Fruit fly (Drosophila melanogaster) whole organism, embryonic: ENCODE results near the gene msd1.

ENCODE experiments used
- CG10543 ChIP-seq: fragments of 200-800 bp; sonication (Bioruptor generic); optimal IDR thresholded peaks from 3 replicates; lab custom pipeline; 2017; ENCODE audit warnings: missing biosample characterization, mild to moderate bottlenecking, missing genetic modification characterization, moderate library complexity
- CG1233 ChIP-seq: fragments of 200-800 bp; sonication (Bioruptor generic); optimal IDR thresholded peaks from 4 replicates; lab custom pipeline; 2018; ENCODE audit warnings: missing biosample characterization, mild to moderate bottlenecking, missing genetic modification characterization
- CG14441 ChIP-seq: fragments of 200-800 bp; sonication (Bioruptor generic); IDR thresholded peaks from 2 replicates; pipeline ENCODE4 v1.3.6; 2022; ENCODE audit warnings: missing biosample characterization, missing genetic modification characterization
- CG15479 ChIP-seq: fragments of 200-800 bp; sonication (Bioruptor generic); optimal IDR thresholded peaks from 3 replicates; lab custom pipeline; 2019; ENCODE audit warnings: missing biosample characterization, mild to moderate bottlenecking, missing genetic modification characterization, moderate library complexity
- CG15514 ChIP-seq: fragments of 200-800 bp; sonication (Bioruptor generic); optimal IDR thresholded peaks from 3 replicates; lab custom pipeline; 2017; ENCODE audit warnings: missing biosample characterization, missing genetic modification characterization, mild to moderate bottlenecking, moderate library complexity, missing genetic modification reagents
- CG17361 ChIP-seq: fragments of 200-800 bp; sonication (Bioruptor generic); IDR thresholded peaks from 3 replicates; pipeline ENCODE4 v1.3.6; 2022; ENCODE audit warnings: missing biosample characterization, missing genetic modification characterization
- CG17802 ChIP-seq: fragments of 200-800 bp; sonication (Bioruptor generic); optimal IDR thresholded peaks from 2 replicates; lab custom pipeline; 2018; ENCODE audit warnings: missing biosample characterization, mild to moderate bottlenecking, missing genetic modification characterization, moderate library complexity
- CG18619 ChIP-seq: fragments of 200-800 bp; sonication (Bioruptor generic); optimal IDR thresholded peaks from 3 replicates; lab custom pipeline; 2017; ENCODE audit warnings: missing biosample characterization, mild to moderate bottlenecking, missing genetic modification characterization
- CG2129 ChIP-seq: fragments of 200-800 bp; sonication (Bioruptor generic); IDR thresholded peaks from 2 replicates; pipeline ENCODE4 v1.3.6; 2022; ENCODE audit warnings: missing biosample characterization, missing genetic modification characterization; ENCODE audit not compliant: partially characterized antibody
- CG2202 ChIP-seq: fragments of 200-800 bp; sonication (Bioruptor generic); optimal IDR thresholded peaks from 2 replicates; lab custom pipeline; 2018; ENCODE audit warnings: missing biosample characterization, mild to moderate bottlenecking, missing genetic modification characterization
- CG2712 ChIP-seq: fragments of 200-800 bp; optimal IDR thresholded peaks from 3 replicates; lab custom pipeline; 2019; ENCODE audit warnings: missing biosample characterization, mild to moderate bottlenecking, missing genetic modification characterization, moderate library complexity
- CG32532 ChIP-seq: fragments of 200-800 bp; sonication (Bioruptor generic); IDR thresholded peaks from 2 replicates; pipeline ENCODE4 v1.3.6; 2022; ENCODE audit warnings: missing biosample characterization, missing genetic modification characterization
- CG33557 ChIP-seq: fragments of 200-800 bp; sonication (Bioruptor generic); optimal IDR thresholded peaks from 2 replicates; lab custom pipeline; 2019; ENCODE audit warnings: missing biosample characterization, mild to moderate bottlenecking, missing genetic modification characterization, moderate library complexity
- CG3995 ChIP-seq: fragments of 200-800 bp; sonication (Bioruptor generic); optimal IDR thresholded peaks from 3 replicates; lab custom pipeline; 2016; ENCODE audit warnings: missing biosample characterization, missing genetic modification characterization
- CG6254 ChIP-seq: fragments of 200-800 bp; sonication (Bioruptor generic); optimal IDR thresholded peaks from 3 replicates; lab custom pipeline; 2017; ENCODE audit warnings: mild to moderate bottlenecking, missing biosample characterization, missing genetic modification reagents, missing genetic modification characterization
- CG6813 ChIP-seq: fragments of 200-800 bp; sonication (Bioruptor generic); optimal IDR thresholded peaks from 2 replicates; lab custom pipeline; 2017; ENCODE audit warnings: missing biosample characterization, missing genetic modification characterization, mild to moderate bottlenecking, moderate library complexity, missing genetic modification reagents
- CG7745 ChIP-seq: fragments of 200-800 bp; sonication (Bioruptor generic); optimal IDR thresholded peaks from 2 replicates; lab custom pipeline; 2018; ENCODE audit warnings: missing biosample characterization, mild to moderate bottlenecking, missing genetic modification characterization, moderate library complexity
- CG8388 ChIP-seq: fragments of 200-800 bp; sonication (Bioruptor generic); optimal IDR thresholded peaks from 2 replicates; lab custom pipeline; 2019; ENCODE audit warnings: missing biosample characterization, mild to moderate bottlenecking, missing genetic modification characterization, moderate library complexity
- CG8924 ChIP-seq: fragments of 200-800 bp; optimal IDR thresholded peaks from 3 replicates; lab custom pipeline; 2019; ENCODE audit warnings: missing biosample characterization, mild to moderate bottlenecking, missing genetic modification characterization, moderate library complexity
- CG9215 ChIP-seq: fragments of 200-800 bp; sonication (Bioruptor generic); IDR thresholded peaks from 2 replicates; pipeline ENCODE4 v1.3.6; 2022; ENCODE audit warnings: missing biosample characterization, missing genetic modification characterization
- Gsc ChIP-seq: fragments of 200-800 bp; sonication (Bioruptor generic); IDR thresholded peaks from 2 replicates; pipeline ENCODE4 v1.3.6; 2022; ENCODE audit warnings: missing biosample characterization, missing genetic modification characterization
- HLH4C ChIP-seq: fragments of 200-800 bp; sonication (Bioruptor generic); IDR thresholded peaks from 3 replicates; pipeline ENCODE4 v1.3.6; 2022; ENCODE audit warnings: missing biosample characterization, missing genetic modification characterization; ENCODE audit not compliant: partially characterized antibody
- Hr78 ChIP-seq, 2 experiments: fragments of 200-800 bp in 1 of 2; fragments of >200 bp in 1 of 2; sonication (Bioruptor generic) in 1 of 2; optimal IDR thresholded peaks; 2 replicates each; lab custom pipeline; 2017 to 2019; ENCODE audit warnings: missing biosample characterization in 2 of 2, missing genetic modification characterization in 2 of 2, mild to moderate bottlenecking in 1 of 2, moderate library complexity in 1 of 2
- MBD-R2 ChIP-seq: fragments of 200-800 bp; sonication (Bioruptor generic); IDR thresholded peaks from 2 replicates; pipeline ENCODE4 v1.3.6; 2022; ENCODE audit warnings: missing biosample characterization, missing genetic modification characterization
- Neu2 ChIP-seq: fragments of 200-800 bp; sonication (Bioruptor generic); optimal IDR thresholded peaks from 3 replicates; lab custom pipeline; 2016; ENCODE audit warnings: missing biosample characterization, missing genetic modification characterization, borderline replicate concordance
- Rfx ChIP-seq: fragments of 200-800 bp; sonication (Bioruptor generic); IDR thresholded peaks from 2 replicates; pipeline ENCODE4 v1.3.6; 2022; ENCODE audit warnings: missing biosample characterization, missing genetic modification characterization
- Scr ChIP-seq: fragments of 200-800 bp; sonication (Bioruptor generic); IDR thresholded peaks from 2 replicates; pipeline ENCODE4 v1.3.6; 2022; ENCODE audit warnings: missing biosample characterization, missing genetic modification characterization; ENCODE audit not compliant: partially characterized antibody
- Sox100B ChIP-seq: fragments of 200-800 bp; sonication (Bioruptor generic); optimal IDR thresholded peaks from 3 replicates; lab custom pipeline; 2018; ENCODE audit warnings: missing biosample characterization, mild to moderate bottlenecking, missing genetic modification characterization
- aop ChIP-seq: fragments of 200-800 bp; sonication (Bioruptor generic); IDR thresholded peaks from 2 replicates; pipeline ENCODE4 v1.3.6; 2022; ENCODE audit warnings: missing biosample characterization, missing genetic modification characterization
- chn ChIP-seq: fragments of 200-800 bp; sonication (Bioruptor generic); optimal IDR thresholded peaks from 2 replicates; lab custom pipeline; 2016; ENCODE audit warnings: missing biosample characterization, missing genetic modification characterization
- cwo ChIP-seq: fragments of 200-800 bp; sonication (Bioruptor generic); optimal IDR thresholded peaks from 3 replicates; lab custom pipeline; 2017; ENCODE audit warnings: missing biosample characterization, missing genetic modification characterization, mild to moderate bottlenecking, moderate library complexity, missing genetic modification reagents
- danr ChIP-seq: fragments of 200-800 bp; sonication (Bioruptor generic); IDR thresholded peaks from 2 replicates; pipeline ENCODE4 v1.3.6; 2022; ENCODE audit warnings: missing biosample characterization, missing genetic modification characterization
- dimm ChIP-seq: fragments of 200-800 bp; sonication (Bioruptor generic); IDR thresholded peaks from 2 replicates; pipeline ENCODE4 v1.3.6; 2022; ENCODE audit warnings: missing biosample characterization, missing genetic modification characterization
- emc ChIP-seq: fragments of 200-800 bp; sonication (Bioruptor generic); optimal IDR thresholded peaks from 2 replicates; lab custom pipeline; 2016; ENCODE audit warnings: missing biosample characterization, missing genetic modification characterization
- ftz-f1 ChIP-seq: fragments of 200-800 bp; sonication (Bioruptor generic); optimal IDR thresholded peaks from 2 replicates; lab custom pipeline; 2016; ENCODE audit warnings: missing biosample characterization, missing genetic modification characterization
- gce ChIP-seq: fragments of 200-800 bp; sonication (Bioruptor generic); IDR thresholded peaks from 3 replicates; pipeline ENCODE4 v1.3.6; 2022; ENCODE audit warnings: missing biosample characterization, missing genetic modification characterization
- grau ChIP-seq: fragments of 200-800 bp; optimal IDR thresholded peaks from 3 replicates; lab custom pipeline; 2019; ENCODE audit warnings: missing biosample characterization, mild to moderate bottlenecking, missing genetic modification characterization, moderate library complexity
- kni ChIP-seq: fragments of 200-800 bp; sonication (Bioruptor generic); optimal IDR thresholded peaks from 3 replicates; lab custom pipeline; 2017; ENCODE audit warnings: mild to moderate bottlenecking, missing biosample characterization, missing genetic modification reagents, missing genetic modification characterization
- lola ChIP-seq, 3 experiments: fragments of >200 bp in 2 of 3; fragments of 200-800 bp in 1 of 3; sonication (Bioruptor generic) in 1 of 3; optimal IDR thresholded peaks; 2 replicates each; lab custom pipeline; 2017 to 2019; ENCODE audit warnings: missing biosample characterization in 3 of 3, missing genetic modification characterization in 3 of 3, mild to moderate bottlenecking in 1 of 3, moderate library complexity in 1 of 3
- luna ChIP-seq: fragments of 200-800 bp; sonication (Bioruptor generic); optimal IDR thresholded peaks from 2 replicates; lab custom pipeline; 2016; ENCODE audit warnings: missing biosample characterization, missing genetic modification characterization
- nau ChIP-seq: fragments of 200-800 bp; sonication (Bioruptor generic); optimal IDR thresholded peaks from 3 replicates; lab custom pipeline; 2017; ENCODE audit warnings: missing biosample characterization, mild to moderate bottlenecking, missing genetic modification characterization, missing genetic modification reagents
- org-1 ChIP-seq: fragments of 200-800 bp; sonication (Bioruptor generic); optimal IDR thresholded peaks from 2 replicates; lab custom pipeline; 2017; ENCODE audit warnings: missing biosample characterization, missing genetic modification characterization
- p53 ChIP-seq: fragments of 200-800 bp; sonication (Bioruptor generic); optimal IDR thresholded peaks from 2 replicates; lab custom pipeline; 2016; ENCODE audit warnings: missing biosample characterization, missing genetic modification characterization
- pfk ChIP-seq: fragments of 200-800 bp; sonication (Bioruptor generic); optimal IDR thresholded peaks from 2 replicates; lab custom pipeline; 2018; ENCODE audit warnings: missing biosample characterization, mild to moderate bottlenecking, missing genetic modification characterization, moderate library complexity
- run ChIP-seq: fragments of 200-800 bp; sonication (Bioruptor generic); optimal IDR thresholded peaks from 3 replicates; lab custom pipeline; 2018; ENCODE audit warnings: missing biosample characterization, mild to moderate bottlenecking, missing genetic modification characterization
- sd ChIP-seq: fragments of 200-800 bp; sonication (Bioruptor generic); optimal IDR thresholded peaks from 3 replicates; lab custom pipeline; 2018; ENCODE audit warnings: missing biosample characterization, mild to moderate bottlenecking, missing genetic modification characterization, moderate library complexity
- shn ChIP-seq: fragments of 200-800 bp; sonication (Bioruptor generic); optimal IDR thresholded peaks from 3 replicates; lab custom pipeline; 2016; ENCODE audit warnings: missing biosample characterization, missing genetic modification characterization
- sisA ChIP-seq: fragments of 200-800 bp; sonication (Bioruptor generic); IDR thresholded peaks from 2 replicates; pipeline ENCODE4 v1.3.6; 2022; ENCODE audit warnings: missing biosample characterization, missing genetic modification characterization
- stc ChIP-seq: fragments of 200-800 bp; sonication (Bioruptor generic); IDR thresholded peaks from 2 replicates; pipeline ENCODE4 v1.3.6; 2022; ENCODE audit warnings: missing biosample characterization, missing genetic modification characterization
- zfh2 ChIP-seq: fragments of 200-800 bp; sonication (Bioruptor generic); optimal IDR thresholded peaks from 2 replicates; lab custom pipeline; 2016; ENCODE audit warnings: missing biosample characterization, missing genetic modification characterization

The msd1 gene

dm6 chr3L:1335428-1335764, 3.9 kb downstream of the msd1 start (continued):
- TF ChIP-seq CG2712, result peak; percentile 21
- peak; percentile 29; the same call in 1 of the 2 replicates for TF ChIP-seq dimm (GFP tag; lab: Robert Waterston, UW)
- TF ChIP-seq luna (GFP tag; lab: Kevin White, UChicago), result no peak
- no peak for TF ChIP-seq chn (GFP tag; lab: Kevin White, UChicago)
- peak; percentile 40 for TF ChIP-seq CG15514 (GFP tag; lab: Kevin White, UChicago)
- no peak for TF ChIP-seq pfk (GFP tag; lab: Kevin White, UChicago)
- TF ChIP-seq CG6254 (GFP tag; lab: Kevin White, UChicago), result no peak
- peak; percentile 48 for TF ChIP-seq zfh2
- no peak for TF ChIP-seq CG8388 (GFP tag; lab: Kevin White, UChicago)
- TF ChIP-seq p53, result no peak
- no peak for TF ChIP-seq Sox100B (GFP tag; lab: Kevin White, UChicago)
- TF ChIP-seq Rfx (GFP tag; lab: Robert Waterston, UW), result peak; percentile 84
- peak; percentile 95 for TF ChIP-seq grau
- peak; percentile 41; the same call in 1 of the 2 replicates for TF ChIP-seq MBD-R2 (GFP tag; lab: Robert Waterston, UW)
- peak; percentile 26; the same call in 1 of the 2 replicates for TF ChIP-seq sisA (GFP tag; lab: Robert Waterston, UW)
- TF ChIP-seq CG32532 (GFP tag; lab: Robert Waterston, UW), result peak; percentile 84
- peak; percentile 63 for TF ChIP-seq CG15479 (GFP tag; lab: Kevin White, UChicago)
- no peak for TF ChIP-seq aop (GFP tag; lab: Robert Waterston, UW)
- TF ChIP-seq CG6813 (GFP tag; lab: Kevin White, UChicago), result no peak
- TF ChIP-seq CG1233, result no peak
- TF ChIP-seq gce, result no peak; the same call in 2 of the 3 replicates
- TF ChIP-seq Hr78 (GFP tag; optimal IDR thresholded peaks at IDR 0.05; lab: Kevin White, UChicago), result no peak
- no peak for TF ChIP-seq CG8924
- TF ChIP-seq CG17802, result no peak
- no peak for TF ChIP-seq CG10543 (GFP tag; lab: Kevin White, UChicago)
- TF ChIP-seq CG2202, result no peak
- no peak for TF ChIP-seq Neu2 (GFP tag; lab: Kevin White, UChicago)
- TF ChIP-seq shn (GFP tag; lab: Kevin White, UChicago), result peak; percentile 32
- TF ChIP-seq kni (GFP tag; lab: Kevin White, UChicago), result no peak
- TF ChIP-seq emc, result no peak
- no peak for TF ChIP-seq CG9215 (GFP tag; lab: Robert Waterston, UW)
- TF ChIP-seq stc (GFP tag; lab: Robert Waterston, UW), result peak; percentile 61
- TF ChIP-seq run (tag; lab: Kevin White, UChicago), result no peak
- TF ChIP-seq CG14441 (GFP tag; lab: Robert Waterston, UW), result peak; percentile 70
- TF ChIP-seq CG17361, result 0 out of 3 replicates have a peak, but pooled peaks have one; percentile 10
- TF ChIP-seq HLH4C (GFP tag; lab: Robert Waterston, UW), result no peak
- TF ChIP-seq lola (GFP tag; optimal IDR thresholded peaks at IDR 0.05; lab: Kevin White, UChicago), result no peak
- TF ChIP-seq CG7745 (tag; lab: Kevin White, UChicago), result no peak
- no peak for TF ChIP-seq danr
- no peak for TF ChIP-seq sd (tag; lab: Kevin White, UChicago)
- no peak for TF ChIP-seq Gsc (GFP tag; lab: Robert Waterston, UW)
- TF ChIP-seq CG18619 (GFP tag; lab: Kevin White, UChicago), result peak; percentile 19
- TF ChIP-seq CG2129, result no peak
- TF ChIP-seq Scr, result no peak
- TF ChIP-seq CG3995 (GFP tag; lab: Kevin White, UChicago), result no peak
- TF ChIP-seq CG33557 (GFP tag; lab: Kevin White, UChicago), result no peak
- TF ChIP-seq cwo (GFP tag; lab: Kevin White, UChicago), result peak; percentile 25
- no peak for TF ChIP-seq ftz-f1 (GFP tag; lab: Kevin White, UChicago)
- TF ChIP-seq org-1 (GFP tag; lab: Kevin White, UChicago), result no peak
- TF ChIP-seq nau (GFP tag; lab: Kevin White, UChicago), result no peak
